Fruit fly (Drosophila melanogaster) Kc167 (cell line): ENCODE results near the gene CG18675.

ENCODE experiments used
- Myc ChIP-seq: fragments of >200 bp; optimal IDR thresholded peaks from 2 replicates; lab custom pipeline; 2017; ENCODE audit warnings: missing external identifiers
- Sin3A ChIP-seq: fragments of >200 bp; optimal IDR thresholded peaks from 2 replicates; lab custom pipeline; 2018; ENCODE audit warnings: missing external identifiers
- h ChIP-seq: fragments of >200 bp; optimal IDR thresholded peaks from 3 replicates; lab custom pipeline; 2018; ENCODE audit warnings: missing external identifiers
- insv ChIP-seq: fragments of >200 bp; optimal IDR thresholded peaks from 3 replicates; lab custom pipeline; 2018; ENCODE audit warnings: missing external identifiers
- psq ChIP-seq: fragments of >200 bp; optimal IDR thresholded peaks from 2 replicates; lab custom pipeline; 2017; ENCODE audit warnings: missing external identifiers
- ttk ChIP-seq: sonication (Bioruptor generic); optimal IDR thresholded peaks from 2 replicates; lab custom pipeline; 2017; ENCODE audit warnings: missing external identifiers

The CG18675 gene

DNA sequence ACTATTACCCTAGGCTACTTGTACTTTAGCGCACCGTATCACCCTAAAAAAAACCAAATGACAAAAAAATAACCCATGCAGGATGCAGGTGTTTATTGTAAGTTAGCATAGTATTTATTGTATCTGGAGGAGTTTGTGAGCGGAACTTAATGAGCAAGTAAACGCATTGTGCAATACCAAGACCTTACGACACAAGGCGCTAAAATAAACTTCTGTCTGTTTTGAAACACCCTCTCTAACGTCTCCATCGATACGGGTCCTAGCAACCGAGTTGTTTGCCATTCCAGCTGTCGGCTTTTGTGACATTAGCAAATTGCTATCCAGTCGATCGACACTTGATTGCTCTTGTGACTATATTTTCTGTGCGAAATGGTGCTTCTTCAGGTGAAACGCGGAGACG is at the start of gene CG18675:
CG18675 (plus strand) TSS at position 301 of the 400 bp plus-strand sequence.
- no peak for TF ChIP-seq Myc
- no peak for TF ChIP-seq ttk (lab: Kevin White, UChicago)
- TF ChIP-seq insv (lab: Kevin White, UChicago), result no peak
- TF ChIP-seq h (lab: Kevin White, UChicago), result no peak
- TF ChIP-seq Sin3A (lab: Kevin White, UChicago), result no peak
- no peak for TF ChIP-seq psq

dm6 chr3L:4125709-4126108 is 48.0 kb upstream of the CG18675 start:
- TF ChIP-seq insv (lab: Kevin White, UChicago) (no peak), psq (no peak), h (lab: Kevin White, UChicago) (no peak), Myc (no peak), Sin3A (lab: Kevin White, UChicago) (no peak), ttk (lab: Kevin White, UChicago) (no peak)

DNA sequence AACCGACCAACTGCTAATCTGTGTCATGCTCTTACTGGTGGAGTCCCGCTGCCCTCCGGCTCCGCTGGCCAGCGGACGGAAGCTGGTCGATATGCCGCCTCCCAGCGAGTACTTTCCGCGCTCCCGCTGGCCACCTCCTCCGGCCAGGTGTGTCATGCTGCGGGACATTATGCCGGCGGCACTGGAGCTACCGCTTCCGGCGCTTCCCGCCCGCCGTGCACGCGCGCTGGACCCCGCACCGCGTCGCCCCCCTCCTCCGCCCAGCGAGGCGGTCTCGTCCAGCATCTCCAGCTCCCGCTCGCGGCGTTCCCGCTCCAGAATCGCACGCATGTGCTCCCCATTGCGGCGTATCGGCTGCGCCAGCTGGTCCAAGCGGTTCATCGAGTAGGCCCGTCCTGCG is 45.1 kb upstream of the CG18675 start:
- TF ChIP-seq psq, result no peak
- no peak for TF ChIP-seq Sin3A (lab: Kevin White, UChicago)
- TF ChIP-seq ttk (lab: Kevin White, UChicago), result no peak
- TF ChIP-seq Myc, result no peak
- TF ChIP-seq h (lab: Kevin White, UChicago), result no peak
- no peak for TF ChIP-seq insv (lab: Kevin White, UChicago)

dm6 chr3L:4130743-4131142 is 42.9 kb upstream of the CG18675 start:
- TF ChIP-seq psq (no peak), Myc (no peak), h (lab: Kevin White, UChicago) (no peak), insv (lab: Kevin White, UChicago) (no peak), Sin3A (lab: Kevin White, UChicago) (no peak), ttk (lab: Kevin White, UChicago) (no peak)

DNA sequence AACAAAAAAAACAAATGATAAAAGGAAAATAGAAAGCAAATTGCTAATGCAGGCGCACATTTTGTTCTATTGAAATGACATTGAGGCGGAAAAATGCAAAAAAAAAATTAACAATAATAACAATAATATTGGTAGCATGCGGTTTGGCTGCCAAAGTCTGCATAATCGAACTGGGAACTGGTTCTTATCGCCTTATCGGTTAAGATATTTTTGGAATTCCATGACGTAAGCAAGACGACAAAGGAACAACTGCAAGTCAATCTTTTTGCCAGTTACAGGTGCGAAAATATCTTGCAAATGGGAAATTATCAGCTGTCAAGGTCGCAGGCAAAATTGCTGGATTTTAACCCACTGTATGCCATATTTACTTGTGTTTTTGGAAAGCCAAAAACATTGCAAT is 41.1 kb upstream of the CG18675 start:
- TF ChIP-seq Myc (no peak), h (lab: Kevin White, UChicago) (no peak)

DNA sequence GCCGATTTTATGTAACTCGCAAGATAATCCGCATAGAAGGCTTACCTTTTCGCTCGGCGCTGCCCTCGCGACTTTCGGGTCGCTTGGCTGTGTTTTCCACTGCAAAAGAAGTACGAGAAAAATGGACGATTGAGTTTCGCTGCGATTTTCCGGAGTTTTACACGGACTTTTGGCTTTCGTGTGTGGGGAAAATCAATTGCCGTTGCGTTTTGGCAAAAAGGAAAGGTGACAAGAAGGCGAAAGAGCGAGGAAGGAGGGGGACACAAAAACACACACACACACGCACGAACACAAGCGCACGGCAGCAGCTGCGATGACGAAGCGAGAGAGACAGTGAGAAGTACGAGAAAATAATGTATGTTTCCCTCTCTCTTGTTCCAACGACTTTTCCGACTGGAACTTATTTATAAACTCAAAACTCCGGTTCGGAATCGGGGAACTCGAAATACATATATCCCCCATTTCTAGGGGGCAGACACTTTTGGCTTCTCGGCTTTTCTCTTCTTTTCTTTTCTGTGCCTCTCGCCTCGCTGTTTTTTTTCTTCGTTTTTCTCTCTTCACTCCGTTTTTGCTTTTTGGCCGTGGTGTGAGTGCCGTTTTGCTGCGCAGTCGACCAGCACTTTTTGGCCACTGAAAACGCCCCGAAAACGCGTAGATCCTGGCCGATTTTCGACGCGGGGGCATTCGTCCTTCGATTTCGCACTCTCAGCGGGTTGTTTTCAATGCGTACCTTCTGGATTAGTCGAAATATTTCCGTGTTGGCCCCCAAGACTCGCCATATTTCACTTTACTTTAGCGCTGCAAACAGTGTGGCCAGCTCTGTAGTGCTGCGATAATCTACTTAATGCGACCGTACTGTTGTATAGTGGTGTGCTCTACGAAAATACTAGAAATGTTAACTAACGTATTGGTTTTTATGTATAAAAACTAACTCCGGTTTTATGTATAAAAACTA is 39.7 kb upstream of the CG18675 start, which contains the start of gene ens:
ens (minus strand) TSS at position 827 of the 955 bp plus-strand sequence.
- no peak for TF ChIP-seq ttk (lab: Kevin White, UChicago)
- TF ChIP-seq Sin3A (lab: Kevin White, UChicago), result no peak
- TF ChIP-seq Myc, result no peak
- TF ChIP-seq insv (lab: Kevin White, UChicago), result no peak

DNA sequence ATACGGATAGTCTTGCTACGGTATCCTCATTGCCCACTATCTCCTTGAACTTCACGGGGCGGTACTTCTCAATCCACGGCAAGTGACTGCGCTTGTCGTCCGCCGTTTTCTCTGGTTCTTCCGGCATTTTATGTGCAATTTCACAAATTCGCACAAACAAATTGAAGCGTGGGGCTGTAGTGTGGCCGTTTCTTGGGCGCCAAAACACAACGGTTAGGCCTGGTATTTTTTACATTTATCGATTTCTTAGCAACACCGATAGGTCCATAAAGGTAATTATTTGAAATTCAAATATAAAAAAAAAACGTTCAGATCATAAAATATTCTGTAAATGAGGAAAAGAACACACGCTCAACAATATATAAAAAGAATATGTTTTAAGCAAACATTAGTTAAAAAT is 37.8 kb upstream of the CG18675 start, which contains the start of gene RfC4:
RfC4 (minus strand) TSS at position 182 of the 400 bp plus-strand sequence.
- no peak for TF ChIP-seq insv (lab: Kevin White, UChicago)
- TF ChIP-seq Myc, result no peak
- TF ChIP-seq psq, result no peak
- no peak for TF ChIP-seq Sin3A (lab: Kevin White, UChicago)
- TF ChIP-seq ttk (lab: Kevin White, UChicago), result no peak
- TF ChIP-seq h (lab: Kevin White, UChicago), result no peak

DNA sequence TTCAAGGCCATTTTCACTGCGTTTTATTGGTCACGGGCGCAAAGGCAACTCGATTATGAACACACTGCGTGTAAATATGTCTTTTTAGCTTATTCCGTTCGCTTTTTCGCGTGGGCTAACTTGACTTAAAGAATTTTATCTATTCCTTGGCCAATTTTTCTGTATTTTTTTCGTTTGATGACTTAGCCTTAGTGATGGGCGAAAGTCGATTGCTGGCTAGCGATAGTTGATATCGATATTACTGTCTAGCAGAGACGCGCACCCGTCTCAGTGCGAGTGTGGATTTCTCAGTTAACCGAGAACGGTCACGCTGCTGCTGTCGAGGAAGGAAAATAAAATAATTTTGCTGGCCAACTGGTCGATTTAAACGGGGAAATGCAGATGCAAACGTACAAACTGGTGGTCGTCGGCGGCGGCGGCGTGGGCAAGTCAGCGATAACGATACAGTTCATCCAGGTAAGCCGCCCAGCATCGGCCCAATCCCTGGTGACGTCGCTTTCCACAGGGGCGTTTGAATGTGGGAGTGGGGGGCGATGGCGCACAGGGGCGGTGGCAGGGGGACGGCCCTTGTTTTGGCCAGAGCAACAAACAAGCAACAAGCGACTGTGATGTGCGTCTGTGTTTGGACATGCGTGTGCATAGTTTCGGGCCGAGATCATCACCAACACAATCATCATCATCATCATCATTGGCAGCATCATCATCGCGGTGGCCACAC is 34.7 kb upstream of the CG18675 start, which contains the start of the genes Rop and Ras64B:
Rop (minus strand) TSS at position 193 of the 718 bp plus-strand sequence.
Ras64B (plus strand) TSS at position 273 of the 718 bp plus-strand sequence.
- TF ChIP-seq h (lab: Kevin White, UChicago) (no peak), psq (no peak), Sin3A (lab: Kevin White, UChicago) (no peak), insv (lab: Kevin White, UChicago) (no peak), Myc (no peak), ttk (lab: Kevin White, UChicago) (no peak)

DNA sequence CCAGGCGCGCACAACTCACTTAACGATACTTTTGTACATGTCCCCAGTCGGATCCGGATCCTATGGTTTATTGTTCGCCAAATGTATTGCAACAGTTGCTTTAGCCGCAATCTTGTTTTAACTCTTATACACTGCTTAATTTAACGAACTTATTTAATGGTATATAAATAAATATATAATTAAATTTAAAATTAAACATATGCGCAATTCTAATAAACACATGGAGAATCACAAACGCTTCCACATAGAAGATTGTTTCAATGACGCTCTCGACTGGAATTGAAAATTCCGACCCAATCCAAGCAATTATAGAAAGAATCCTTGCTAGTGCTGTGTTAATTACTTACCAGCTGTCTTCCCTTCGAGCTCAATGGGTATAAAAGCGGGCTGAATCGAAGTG is 32.5 kb upstream of the CG18675 start, which contains the start of gene Akh:
Akh (plus strand) TSS at position 301 of the 400 bp plus-strand sequence.
- TF ChIP-seq Sin3A (lab: Kevin White, UChicago), result no peak
- TF ChIP-seq ttk (lab: Kevin White, UChicago), result no peak
- no peak for TF ChIP-seq psq
- no peak for TF ChIP-seq insv (lab: Kevin White, UChicago)
- no peak for TF ChIP-seq Myc
- no peak for TF ChIP-seq h (lab: Kevin White, UChicago)

dm6 chr3L:4142064-4142463 is 31.6 kb upstream of the CG18675 start, which contains the start of gene CG32260:
Gene CG32260, plus strand, starts transcription at chr3L:4142364.
- TF ChIP-seq ttk (lab: Kevin White, UChicago), result no peak

dm6 chr3L:4145229-4145628 is 28.5 kb upstream of the CG18675 start:
- no peak for TF ChIP-seq h (lab: Kevin White, UChicago)
- no peak for TF ChIP-seq Sin3A (lab: Kevin White, UChicago)
- TF ChIP-seq insv (lab: Kevin White, UChicago), result no peak
- no peak for TF ChIP-seq Myc

DNA sequence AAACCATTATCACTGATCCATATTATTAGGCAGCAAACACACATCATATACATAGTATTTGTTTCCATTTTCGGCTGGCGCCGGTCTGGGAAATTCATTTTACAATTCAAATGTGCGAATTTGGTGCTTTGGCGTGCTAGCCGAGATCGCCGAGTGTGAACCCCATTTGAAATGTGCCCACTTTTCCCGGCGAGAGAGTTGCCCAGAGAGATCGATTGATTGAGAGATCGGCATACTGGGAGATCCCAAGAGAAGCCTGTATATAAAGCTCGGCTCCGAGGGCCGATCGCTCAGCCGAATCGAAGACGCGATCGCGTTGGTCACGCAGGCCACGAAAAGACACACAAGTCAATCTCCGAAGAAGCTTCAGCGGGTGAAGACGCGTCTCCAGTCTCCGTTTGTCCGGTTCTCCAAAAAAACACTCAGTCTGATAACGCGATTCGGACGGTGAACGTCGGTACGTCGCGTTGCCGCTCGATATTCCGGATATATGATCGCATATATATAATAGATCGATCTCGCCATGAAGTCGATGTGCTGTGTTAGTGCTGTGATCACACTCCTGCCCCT is 25.2 kb upstream of the CG18675 start, which contains the start of gene CG1299:
CG1299 (plus strand) TSS at position 291 of the 570 bp plus-strand sequence.
- no peak for TF ChIP-seq Sin3A (lab: Kevin White, UChicago)
- TF ChIP-seq h (lab: Kevin White, UChicago), result no peak
- no peak for TF ChIP-seq psq
- TF ChIP-seq insv (lab: Kevin White, UChicago), result no peak
- TF ChIP-seq ttk (lab: Kevin White, UChicago), result no peak
- TF ChIP-seq Myc, result no peak
